Worm (Caenorhabditis elegans) whole organism, mixed stage, embryonic: ENCODE measurements around the gene die-1.

Experiments used
- M03D4.4 ChIP-seq: sonication (generic microtip); optimal IDR thresholded peaks from 2 replicates; lab custom pipeline; 2017; ENCODE audit warnings: mild to moderate bottlenecking, missing genetic modification characterization, missing compliant biosample characterization
- bed-3 ChIP-seq: fragments of 200-800 bp; sonication (Bioruptor generic); optimal IDR thresholded peaks from 3 replicates; lab custom pipeline; 2018; ENCODE audit warnings: mild to moderate bottlenecking, missing genetic modification characterization, moderate library complexity, missing compliant biosample characterization
- blmp-1 ChIP-seq: fragments of 150-350 bp; optimal IDR thresholded peaks from 2 replicates; lab custom pipeline; 2014; ENCODE audit warnings: missing biosample characterization, missing genetic modification characterization
- ceh-39 ChIP-seq: fragments of 150-350 bp; optimal IDR thresholded peaks from 2 replicates; lab custom pipeline; 2014; ENCODE audit warnings: missing biosample characterization, missing genetic modification characterization
- ceh-43 ChIP-seq: fragments of 200-800 bp; sonication (Bioruptor generic); optimal IDR thresholded peaks from 2 replicates; lab custom pipeline; 2018; ENCODE audit warnings: mild to moderate bottlenecking, missing genetic modification characterization, moderate library complexity, missing compliant biosample characterization
- ceh-83 ChIP-seq: fragments of 200-800 bp; sonication (Bioruptor generic); optimal IDR thresholded peaks from 2 replicates; lab custom pipeline; 2018; ENCODE audit warnings: mild to moderate bottlenecking, missing genetic modification characterization, missing compliant biosample characterization
- ces-1 ChIP-seq: fragments of 150-350 bp; optimal IDR thresholded peaks from 2 replicates; lab custom pipeline; 2014; ENCODE audit warnings: missing biosample characterization, missing genetic modification reagents, missing genetic modification characterization
- cnd-1 ChIP-seq: fragments of 200-800 bp; sonication (Bioruptor generic); optimal IDR thresholded peaks from 2 replicates; lab custom pipeline; 2018; ENCODE audit warnings: mild to moderate bottlenecking, missing genetic modification characterization, missing compliant biosample characterization
- drap-1 ChIP-seq: fragments of 200-800 bp; sonication (Bioruptor generic); optimal IDR thresholded peaks from 3 replicates; lab custom pipeline; 2018; ENCODE audit warnings: mild to moderate bottlenecking, missing genetic modification characterization, missing compliant biosample characterization
- elt-1 ChIP-seq: sonication (generic microtip); optimal IDR thresholded peaks from 2 replicates; lab custom pipeline; 2017; ENCODE audit warnings: missing genetic modification characterization, mild to moderate bottlenecking, missing compliant biosample characterization, antibody characterized with exemption, moderate library complexity, borderline replicate concordance; ENCODE audit not compliant: insufficient read depth
- elt-3 ChIP-seq: fragments of 150-350 bp; optimal IDR thresholded peaks from 2 replicates; lab custom pipeline; 2014; ENCODE audit warnings: missing biosample characterization, missing genetic modification characterization
- flh-1 ChIP-seq: fragments of 200-800 bp; sonication (Bioruptor generic); optimal IDR thresholded peaks from 2 replicates; lab custom pipeline; 2018; ENCODE audit warnings: mild to moderate bottlenecking, missing genetic modification characterization, moderate library complexity, missing compliant biosample characterization
- ham-2 ChIP-seq: fragments of 200-800 bp; sonication (Bioruptor generic); optimal IDR thresholded peaks from 2 replicates; lab custom pipeline; 2018; ENCODE audit warnings: mild to moderate bottlenecking, missing genetic modification characterization, missing compliant biosample characterization
- hlh-1 ChIP-seq: fragments of 150-350 bp; optimal IDR thresholded peaks from 2 replicates; lab custom pipeline; 2014; ENCODE audit warnings: missing biosample characterization, missing genetic modification reagents, missing genetic modification characterization
- lin-13 ChIP-seq: fragments of 150-350 bp; optimal IDR thresholded peaks from 2 replicates; lab custom pipeline; 2014; ENCODE audit warnings: missing biosample characterization, missing genetic modification characterization
- lin-32 ChIP-seq: fragments of 200-800 bp; sonication (Bioruptor generic); optimal IDR thresholded peaks from 2 replicates; lab custom pipeline; 2018; ENCODE audit warnings: mild to moderate bottlenecking, missing genetic modification characterization, missing compliant biosample characterization
- lsy-2 ChIP-seq: fragments of 150-350 bp; optimal IDR thresholded peaks from 2 replicates; lab custom pipeline; 2014; ENCODE audit warnings: missing biosample characterization, missing genetic modification characterization
- mab-5 ChIP-seq: fragments of 150-350 bp; optimal IDR thresholded peaks from 2 replicates; lab custom pipeline; 2014; ENCODE audit warnings: missing biosample characterization, missing genetic modification characterization
- mep-1 ChIP-seq: fragments of 150-350 bp; optimal IDR thresholded peaks from 2 replicates; lab custom pipeline; 2017; ENCODE audit warnings: missing biosample characterization, missing genetic modification reagents, missing genetic modification characterization, inconsistent platforms
- mls-2 ChIP-seq: sonication (generic microtip); optimal IDR thresholded peaks from 2 replicates; lab custom pipeline; 2016; ENCODE audit warnings: mild to moderate bottlenecking, missing genetic modification characterization, moderate library complexity, missing compliant biosample characterization
- nhr-12 ChIP-seq: fragments of 150-350 bp; optimal IDR thresholded peaks from 2 replicates; lab custom pipeline; 2014; ENCODE audit warnings: missing biosample characterization, missing genetic modification characterization
- nhr-2 ChIP-seq: fragments of 150-350 bp; optimal IDR thresholded peaks from 2 replicates; lab custom pipeline; 2014; ENCODE audit warnings: missing biosample characterization, missing genetic modification characterization
- nhr-237 ChIP-seq: fragments of 150-350 bp; optimal IDR thresholded peaks from 2 replicates; lab custom pipeline; 2014; ENCODE audit warnings: missing biosample characterization, missing genetic modification characterization
- nhr-28 ChIP-seq: fragments of 150-350 bp; optimal IDR thresholded peaks from 2 replicates; lab custom pipeline; 2014; ENCODE audit warnings: missing biosample characterization, missing genetic modification characterization
- nhr-76 ChIP-seq: sonication (generic microtip); optimal IDR thresholded peaks from 2 replicates; lab custom pipeline; 2017; ENCODE audit warnings: missing biosample characterization, missing genetic modification characterization
- pha-4 ChIP-seq: fragments of 150-350 bp; optimal IDR thresholded peaks from 2 replicates; lab custom pipeline; 2018; ENCODE audit warnings: missing biosample characterization, missing genetic modification reagents, missing genetic modification characterization
- sem-2 ChIP-seq: fragments of 200-800 bp; sonication (Bioruptor generic); optimal IDR thresholded peaks from 2 replicates; lab custom pipeline; 2018; ENCODE audit warnings: mild to moderate bottlenecking, missing genetic modification characterization, missing compliant biosample characterization
- snpc-4 ChIP-seq: fragments of 150-350 bp; optimal IDR thresholded peaks from 2 replicates; lab custom pipeline; 2014; ENCODE audit warnings: missing biosample characterization, missing genetic modification characterization
- sptf-1 ChIP-seq: sonication (generic microtip); optimal IDR thresholded peaks from 2 replicates; lab custom pipeline; 2017; ENCODE audit warnings: mild to moderate bottlenecking, missing genetic modification characterization, moderate library complexity, missing compliant biosample characterization
- tbx-8 ChIP-seq: fragments of 200-800 bp; sonication (Bioruptor generic); optimal IDR thresholded peaks from 2 replicates; lab custom pipeline; 2018; ENCODE audit warnings: mild to moderate bottlenecking, missing genetic modification characterization, moderate library complexity, missing compliant biosample characterization
- unc-120 ChIP-seq: sonication (generic microtip); optimal IDR thresholded peaks from 2 replicates; lab custom pipeline; 2017; ENCODE audit warnings: missing genetic modification characterization, missing compliant biosample characterization; ENCODE audit not compliant: poor library complexity, severe bottlenecking
- unc-39 ChIP-seq: fragments of 150-350 bp; optimal IDR thresholded peaks from 2 replicates; lab custom pipeline; 2014; ENCODE audit warnings: missing biosample characterization, missing genetic modification characterization
- unc-62 ChIP-seq: fragments of 150-350 bp; optimal IDR thresholded peaks from 2 replicates; lab custom pipeline; 2014; ENCODE audit warnings: missing biosample characterization, missing genetic modification reagents, missing genetic modification characterization
- zip-8 ChIP-seq: fragments of 150-350 bp; optimal IDR thresholded peaks from 2 replicates; lab custom pipeline; 2014; ENCODE audit warnings: missing biosample characterization, missing genetic modification characterization
- ztf-11 ChIP-seq: fragments of 150-350 bp; optimal IDR thresholded peaks from 2 replicates; lab custom pipeline; 2014; ENCODE audit warnings: missing biosample characterization, missing genetic modification characterization

The die-1 gene

DNA sequence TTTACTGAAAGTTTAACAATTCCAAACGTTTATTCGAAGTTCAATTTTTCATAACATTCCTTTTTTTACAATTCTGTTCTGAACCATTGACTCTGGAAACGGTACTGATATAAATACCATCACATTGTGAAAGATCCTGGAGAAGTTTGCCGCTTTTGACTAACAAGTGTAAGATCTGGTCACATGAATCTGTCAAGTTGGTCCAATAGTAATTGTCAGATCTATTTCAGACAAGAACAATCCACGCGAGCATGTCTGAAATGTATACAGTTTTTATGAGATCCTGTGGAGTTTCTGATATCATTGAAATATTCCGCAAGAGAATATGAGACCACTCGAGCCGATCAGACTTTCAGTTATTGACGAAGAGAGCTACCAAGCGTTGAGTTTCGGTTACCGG, 25.4 kb upstream of the die-1 start:
- no peak for TF ChIP-seq sem-2 (GFP tag; lab: Kevin White, UChicago)
- no peak for TF ChIP-seq unc-120 (tag; lab: Kevin White, UChicago)
- no peak for TF ChIP-seq mls-2 (tag; lab: Kevin White, UChicago)
- TF ChIP-seq pha-4 (tag; lab: Kevin White, UChicago) = no peak
- TF ChIP-seq ceh-83 (GFP tag; lab: Kevin White, UChicago) = no peak
- TF ChIP-seq flh-1 = no peak
- no peak for TF ChIP-seq zip-8 (tag; lab: Kevin White, UChicago)
- no peak for TF ChIP-seq unc-39
- TF ChIP-seq M03D4.4 (tag; lab: Kevin White, UChicago) = no peak
- TF ChIP-seq ces-1 (GFP tag; lab: Kevin White, UChicago) = no peak
- TF ChIP-seq hlh-1 (tag; lab: Kevin White, UChicago) = no peak
- TF ChIP-seq lsy-2 (tag; lab: Kevin White, UChicago) = no peak
- no peak for TF ChIP-seq ceh-43 (GFP tag; lab: Kevin White, UChicago)
- no peak for TF ChIP-seq nhr-2
- TF ChIP-seq bed-3 = no peak
- TF ChIP-seq elt-1 (tag; lab: Kevin White, UChicago) = no peak
- no peak for TF ChIP-seq ham-2 (GFP tag; lab: Kevin White, UChicago)
- no peak for TF ChIP-seq nhr-76 (tag; lab: Kevin White, UChicago)

ce11 chrII:10084482-10084881, 16.8 kb upstream of the die-1 start:
- TF ChIP-seq ztf-11 (tag; lab: Kevin White, UChicago) = no peak
- TF ChIP-seq ces-1 (GFP tag; lab: Kevin White, UChicago) = peak; percentile 92
- no peak for TF ChIP-seq nhr-237
- no peak for TF ChIP-seq ceh-43 (GFP tag; lab: Kevin White, UChicago)
- TF ChIP-seq lin-13 (tag; lab: Kevin White, UChicago) = no peak
- no peak for TF ChIP-seq snpc-4 (tag; lab: Kevin White, UChicago)

DNA sequence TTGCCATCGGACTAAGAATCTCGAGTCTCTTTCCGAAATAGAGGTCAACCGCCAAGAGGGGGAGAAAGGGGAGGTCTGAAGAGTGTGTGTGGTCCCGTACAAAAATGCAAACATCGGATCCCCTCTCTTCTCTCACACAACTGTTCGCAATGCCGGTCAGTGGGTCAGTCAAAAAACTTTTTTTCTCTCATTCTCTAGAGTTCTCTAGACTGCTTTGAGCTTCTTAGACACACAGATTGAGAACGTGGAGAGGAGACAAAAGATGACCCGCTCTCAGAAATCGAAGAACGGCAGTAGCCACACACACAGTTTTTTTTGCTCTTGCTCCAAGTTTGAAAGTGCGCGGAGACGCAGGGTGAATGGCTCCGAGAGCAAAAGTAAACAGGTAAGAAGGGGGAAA, 8.1 kb upstream of the die-1 start:
- TF ChIP-seq ceh-83 (GFP tag; lab: Kevin White, UChicago) (no peak), drap-1 (GFP tag; lab: Kevin White, UChicago) (no peak), sptf-1 (peak; percentile 3), M03D4.4 (tag; lab: Kevin White, UChicago) (peak; percentile 45), hlh-1 (tag; lab: Kevin White, UChicago) (peak; percentile 87)

ce11 chrII:10073986-10074385, 6.3 kb upstream of the die-1 start:
- no peak for TF ChIP-seq nhr-76 (tag; lab: Kevin White, UChicago)
- TF ChIP-seq hlh-1 (tag; lab: Kevin White, UChicago) = no peak
- TF ChIP-seq mep-1 = no peak
- TF ChIP-seq ztf-11 (tag; lab: Kevin White, UChicago) = no peak
- TF ChIP-seq ces-1 (GFP tag; lab: Kevin White, UChicago) = no peak
- no peak for TF ChIP-seq pha-4 (tag; lab: Kevin White, UChicago)
- TF ChIP-seq unc-62 (GFP tag; lab: Kevin White, UChicago) = no peak
- TF ChIP-seq unc-39 = no peak
- TF ChIP-seq nhr-2 = no peak
- TF ChIP-seq mls-2 (tag; lab: Kevin White, UChicago) = no peak
- no peak for TF ChIP-seq lin-13 (tag; lab: Kevin White, UChicago)

DNA sequence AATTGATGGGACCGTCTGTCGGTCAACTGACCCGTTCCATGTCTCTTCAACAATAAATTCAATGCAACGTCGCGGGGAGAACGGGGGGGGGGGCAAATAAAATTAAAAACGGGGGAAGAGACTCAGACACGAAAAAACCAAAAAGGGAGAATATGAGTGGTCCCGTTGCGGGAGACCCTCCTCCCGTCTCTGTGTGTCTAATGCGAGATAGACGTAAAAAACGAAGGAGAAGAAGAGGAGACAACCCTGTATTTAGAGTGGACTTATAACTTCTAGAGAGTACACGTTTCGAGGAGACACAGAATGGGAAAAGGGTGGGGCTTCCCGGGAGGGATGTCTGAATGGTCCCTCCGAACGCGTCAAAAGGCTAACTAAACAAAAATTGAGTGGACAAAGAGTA, 2.2 kb downstream of the die-1 start:
- TF ChIP-seq zip-8 (tag; lab: Kevin White, UChicago) (no peak), unc-39 (no peak), ceh-43 (GFP tag; lab: Kevin White, UChicago) (no peak), nhr-237 (no peak), cnd-1 (tag; lab: Kevin White, UChicago) (peak; percentile 84), unc-62 (GFP tag; lab: Kevin White, UChicago) (no peak), ham-2 (GFP tag; lab: Kevin White, UChicago) (peak; percentile 28), lsy-2 (tag; lab: Kevin White, UChicago) (no peak), drap-1 (GFP tag; lab: Kevin White, UChicago) (peak; percentile 38), nhr-2 (peak; percentile 20), unc-120 (tag; lab: Kevin White, UChicago) (peak; percentile 39), nhr-28 (tag; lab: Kevin White, UChicago) (no peak), ceh-39 (tag; lab: Kevin White, UChicago) (no peak), lin-32 (GFP tag; lab: Kevin White, UChicago) (no peak), elt-1 (tag; lab: Kevin White, UChicago) (no peak), mab-5 (tag; lab: Kevin White, UChicago) (no peak), M03D4.4 (tag; lab: Kevin White, UChicago) (peak; percentile 24), ces-1 (GFP tag; lab: Kevin White, UChicago) (peak; percentile 82), mep-1 (no peak), hlh-1 (tag; lab: Kevin White, UChicago) (no peak), blmp-1 (tag; lab: Kevin White, UChicago) (no peak), lin-13 (tag; lab: Kevin White, UChicago) (no peak), ceh-83 (GFP tag; lab: Kevin White, UChicago) (no peak), mls-2 (tag; lab: Kevin White, UChicago) (peak; percentile 83), sem-2 (GFP tag; lab: Kevin White, UChicago) (no peak), sptf-1 (peak; percentile 68), elt-3 (tag; lab: Kevin White, UChicago) (no peak), snpc-4 (tag; lab: Kevin White, UChicago) (no peak), tbx-8 (no peak), nhr-12 (tag; lab: Kevin White, UChicago) (no peak)
